Fruit fly (Drosophila melanogaster) S2 (cell line): ENCODE data around the gene InR.

Experiments
- CG8478 ChIP-seq: fragments of >200 bp; optimal IDR thresholded peaks from 2 replicates; lab custom pipeline; 2018
- CTCF ChIP-seq, 2 experiments: fragments of >200 bp; optimal IDR thresholded peaks; 2 replicates each; lab custom pipeline; 2018

dm6 chr3R:21591370-21591743 is 27.8 kb downstream of the InR start:
- no peak for TF ChIP-seq CG8478 (lab: Kevin White, UChicago)
- TF ChIP-seq CTCF (optimal IDR thresholded peaks at IDR 0.05; lab: Kevin White, UChicago), result no peak
